Worm (Caenorhabditis elegans) whole organism, early embryonic: Measurements from ENCODE around the gene msp-49.

ENCODE experiments used
- B0310.2 ChIP-seq: sonication (generic microtip); optimal IDR thresholded peaks from 2 replicates; lab custom pipeline; 2016; ENCODE audit warnings: mild to moderate bottlenecking, missing genetic modification characterization, missing compliant biosample characterization
- F13C5.2 ChIP-seq: sonication (generic microtip); optimal IDR thresholded peaks from 2 replicates; lab custom pipeline; 2017; ENCODE audit warnings: mild to moderate bottlenecking, missing genetic modification characterization, inconsistent platforms, missing compliant biosample characterization
- ama-1 ChIP-seq: fragments of 150-350 bp; optimal IDR thresholded peaks from 2 replicates; lab custom pipeline; 2014
- ceh-13 ChIP-seq: fragments of 200-800 bp; sonication (Bioruptor generic); optimal IDR thresholded peaks from 2 replicates; lab custom pipeline; 2018; ENCODE audit warnings: mild to moderate bottlenecking, missing genetic modification characterization, missing compliant biosample characterization
- ceh-36 ChIP-seq: sonication (generic microtip); optimal IDR thresholded peaks from 2 replicates; lab custom pipeline; 2016; ENCODE audit warnings: missing genetic modification characterization, inconsistent platforms, missing compliant biosample characterization
- hmbx-1 ChIP-seq: sonication (generic microtip); optimal IDR thresholded peaks from 2 replicates; lab custom pipeline; 2016; ENCODE audit warnings: mild to moderate bottlenecking, missing genetic modification characterization, missing compliant biosample characterization
- hmg-4 ChIP-seq: fragments of 200-800 bp; sonication (Bioruptor generic); optimal IDR thresholded peaks from 2 replicates; lab custom pipeline; 2018; ENCODE audit warnings: mild to moderate bottlenecking, missing genetic modification characterization, missing compliant biosample characterization
- scrt-1 ChIP-seq: fragments of 200-800 bp; sonication (Bioruptor generic); IDR thresholded peaks from 2 replicates; pipeline ENCODE4 v1.3.6; 2022; ENCODE audit warnings: missing genetic modification characterization, missing compliant biosample characterization
- tbx-11 ChIP-seq: fragments of 200-800 bp; sonication (Bioruptor generic); IDR thresholded peaks from 2 replicates; pipeline ENCODE4 v1.3.6; 2022; ENCODE audit warnings: missing genetic modification characterization, missing compliant biosample characterization
- tbx-37 ChIP-seq: fragments of 200-800 bp; sonication (Bioruptor generic); conservative IDR thresholded peaks from 2 replicates; pipeline ENCODE4 v1.3.6; 2022; ENCODE audit warnings: missing genetic modification reagents, missing genetic modification characterization, missing compliant biosample characterization
- tra-4 ChIP-seq: sonication (generic microtip); optimal IDR thresholded peaks from 2 replicates; lab custom pipeline; 2017; ENCODE audit warnings: missing genetic modification characterization, missing compliant biosample characterization

DNA sequence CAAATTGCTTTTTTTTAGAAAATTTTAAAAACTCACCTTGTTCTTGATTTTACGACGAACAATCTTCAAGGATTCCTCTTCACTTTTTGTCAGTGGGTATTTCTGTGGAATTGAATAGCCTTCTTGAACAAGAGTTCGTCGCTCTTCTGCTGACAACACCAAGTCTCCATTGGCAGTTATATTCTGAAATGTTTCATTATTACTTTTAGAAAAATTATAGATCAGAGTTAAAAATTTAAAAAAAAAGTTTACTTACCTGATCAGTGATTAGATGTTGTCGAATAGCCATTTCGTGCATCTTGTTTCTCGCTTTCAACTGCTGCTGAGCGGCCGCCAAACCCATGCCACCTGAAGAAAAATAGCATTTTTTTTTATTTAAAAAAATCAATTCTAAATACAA lies 13.9 kb upstream of the msp-49 start:
- TF ChIP-seq ama-1 (lab: Kevin White, UChicago) (no peak), B0310.2 (no peak), hmg-4 (no peak), scrt-1 (no peak), ceh-36 (tag; lab: Kevin White, UChicago) (no peak), tbx-11 (GFP tag; lab: Robert Waterston, UW) (no peak), hmbx-1 (tag; lab: Kevin White, UChicago) (no peak), F13C5.2 (tag; lab: Kevin White, UChicago) (no peak), tra-4 (no peak), tbx-37 (GFP tag; lab: Robert Waterston, UW) (no peak), ceh-13 (GFP tag; lab: Kevin White, UChicago) (no peak)
